Worm (Caenorhabditis elegans) whole organism, midembryonic: ENCODE data around the gene ddx-19.

Experiments used
- T22C8.4 ChIP-seq: fragments of 200-800 bp; sonication (Bioruptor generic); IDR thresholded peaks from 2 replicates; pipeline ENCODE4 v1.3.6; 2022; ENCODE audit warnings: missing genetic modification characterization, missing compliant biosample characterization
- flt-1 ChIP-seq: fragments of 200-800 bp; sonication (Bioruptor generic); IDR thresholded peaks from 2 replicates; pipeline ENCODE4 v1.3.6; 2022; ENCODE audit warnings: missing genetic modification characterization, missing compliant biosample characterization
- ref-1 ChIP-seq: fragments of 200-800 bp; sonication (Bioruptor generic); conservative IDR thresholded peaks from 2 replicates; pipeline ENCODE4 v1.3.6; 2022; ENCODE audit warnings: missing genetic modification reagents, missing genetic modification characterization, missing compliant biosample characterization
- tab-1 ChIP-seq: fragments of 200-800 bp; sonication (Bioruptor generic); IDR thresholded peaks from 2 replicates; pipeline ENCODE4 v1.3.6; 2022; ENCODE audit warnings: missing genetic modification characterization, missing compliant biosample characterization

ce11 chrII:8884262-8884949, at the start of gene ddx-19, which contains the start of gene T07D4.5:
- TF ChIP-seq ref-1 (GFP tag; lab: Robert Waterston, UW): no peak
- no peak for TF ChIP-seq T22C8.4 (GFP tag; lab: Robert Waterston, UW)
- TF ChIP-seq flt-1 (GFP tag; lab: Robert Waterston, UW): no peak
- no peak for TF ChIP-seq tab-1 (GFP tag; lab: Robert Waterston, UW)
